Fruit fly (Drosophila melanogaster) whole organism, prepupa: ENCODE measurements around the gene CG42465.

ENCODE experiments used
- Blimp-1 ChIP-seq: fragments of 200-800 bp; sonication (Bioruptor generic); optimal IDR thresholded peaks from 3 replicates; lab custom pipeline; 2017; ENCODE audit warnings: missing biosample characterization, missing genetic modification characterization, mild to moderate bottlenecking, moderate library complexity, missing genetic modification reagents
- CG16779 ChIP-seq: fragments of 200-800 bp; sonication (Bioruptor generic); optimal IDR thresholded peaks from 3 replicates; lab custom pipeline; 2017; ENCODE audit warnings: missing biosample characterization, mild to moderate bottlenecking, missing genetic modification characterization
- CG32006 ChIP-seq: fragments of 200-800 bp; sonication (Bioruptor generic); optimal IDR thresholded peaks from 3 replicates; lab custom pipeline; 2017; ENCODE audit warnings: missing biosample characterization, mild to moderate bottlenecking, missing genetic modification characterization
- CG34406 ChIP-seq: fragments of 200-800 bp; sonication (Bioruptor generic); optimal IDR thresholded peaks from 3 replicates; lab custom pipeline; 2016; ENCODE audit warnings: missing biosample characterization, missing genetic modification characterization
- CG3919 ChIP-seq: fragments of 200-800 bp; sonication (Bioruptor generic); optimal IDR thresholded peaks from 3 replicates; lab custom pipeline; 2016; ENCODE audit warnings: missing biosample characterization, missing genetic modification characterization
- CG4318 ChIP-seq: fragments of 200-800 bp; sonication (Bioruptor generic); optimal IDR thresholded peaks from 3 replicates; lab custom pipeline; 2017; ENCODE audit warnings: missing biosample characterization, mild to moderate bottlenecking, missing genetic modification characterization
- CG6276 ChIP-seq: fragments of 200-800 bp; sonication (Bioruptor generic); optimal IDR thresholded peaks from 2 replicates; lab custom pipeline; 2017; ENCODE audit warnings: missing biosample characterization, mild to moderate bottlenecking, missing genetic modification characterization
- CG6792 ChIP-seq: fragments of 200-800 bp; sonication (Bioruptor generic); optimal IDR thresholded peaks from 3 replicates; lab custom pipeline; 2016; ENCODE audit warnings: missing biosample characterization, missing genetic modification characterization
- CG6808 ChIP-seq: fragments of 200-800 bp; sonication (Bioruptor generic); optimal IDR thresholded peaks from 3 replicates; lab custom pipeline; 2017; ENCODE audit warnings: missing biosample characterization, missing genetic modification characterization, mild to moderate bottlenecking, moderate library complexity, missing genetic modification reagents
- CG6854 ChIP-seq: fragments of 200-800 bp; sonication (Bioruptor generic); optimal IDR thresholded peaks from 2 replicates; lab custom pipeline; 2017; ENCODE audit warnings: missing biosample characterization, mild to moderate bottlenecking, missing genetic modification characterization
- CG7368 ChIP-seq: fragments of 200-800 bp; sonication (Bioruptor generic); optimal IDR thresholded peaks from 3 replicates; lab custom pipeline; 2016; ENCODE audit warnings: missing biosample characterization, missing genetic modification characterization
- CG8119 ChIP-seq: fragments of 200-800 bp; sonication (Bioruptor generic); IDR thresholded peaks from 3 replicates; pipeline ENCODE4 v1.3.6; 2022; ENCODE audit warnings: missing biosample characterization, missing genetic modification characterization
- CG8319 ChIP-seq: fragments of 200-800 bp; sonication (Bioruptor generic); optimal IDR thresholded peaks from 3 replicates; lab custom pipeline; 2016; ENCODE audit warnings: missing biosample characterization, missing genetic modification characterization
- CG8632 ChIP-seq: fragments of 200-800 bp; sonication (Bioruptor generic); optimal IDR thresholded peaks from 3 replicates; lab custom pipeline; 2016; ENCODE audit warnings: missing biosample characterization, missing genetic modification characterization
- CG9139 ChIP-seq: fragments of 200-800 bp; sonication (Bioruptor generic); optimal IDR thresholded peaks from 3 replicates; lab custom pipeline; 2017; ENCODE audit warnings: missing biosample characterization, mild to moderate bottlenecking, missing genetic modification characterization
- Eip78C ChIP-seq: fragments of 200-800 bp; sonication (Bioruptor generic); peaks from one replicate; lab custom pipeline; 2016; ENCODE audit warnings: missing biosample characterization, missing genetic modification characterization
- Eip93F ChIP-seq: fragments of 200-800 bp; sonication (Bioruptor generic); optimal IDR thresholded peaks from 2 replicates; lab custom pipeline; 2016; ENCODE audit warnings: missing biosample characterization, mild to moderate bottlenecking, missing genetic modification characterization
- Ets21C ChIP-seq: fragments of 200-800 bp; sonication (Bioruptor generic); optimal IDR thresholded peaks from 3 replicates; lab custom pipeline; 2016; ENCODE audit warnings: missing biosample characterization, missing genetic modification characterization
- Hr38 ChIP-seq: sonication (Bioruptor generic); optimal IDR thresholded peaks from 2 replicates; lab custom pipeline; 2016; ENCODE audit warnings: missing biosample characterization, missing genetic modification characterization
- Hr39 ChIP-seq: fragments of 200-800 bp; sonication (Bioruptor generic); optimal IDR thresholded peaks from 2 replicates; lab custom pipeline; 2016; ENCODE audit warnings: missing biosample characterization, missing genetic modification characterization
- Hr4 ChIP-seq: fragments of 200-800 bp; sonication (Bioruptor generic); optimal IDR thresholded peaks from 3 replicates; lab custom pipeline; 2016; ENCODE audit warnings: missing biosample characterization, missing genetic modification characterization
- Lpt ChIP-seq: fragments of 200-800 bp; sonication (Bioruptor generic); optimal IDR thresholded peaks from 3 replicates; lab custom pipeline; 2016; ENCODE audit warnings: missing biosample characterization, missing genetic modification characterization
- Met ChIP-seq: fragments of 200-800 bp; sonication (Bioruptor generic); optimal IDR thresholded peaks from 3 replicates; lab custom pipeline; 2016; ENCODE audit warnings: missing biosample characterization, missing genetic modification characterization
- OdsH ChIP-seq: fragments of 200-800 bp; sonication (Bioruptor generic); optimal IDR thresholded peaks from 3 replicates; lab custom pipeline; 2016; ENCODE audit warnings: missing biosample characterization, missing genetic modification characterization
- Smox ChIP-seq: fragments of 200-800 bp; sonication (Bioruptor generic); optimal IDR thresholded peaks from 3 replicates; lab custom pipeline; 2016; ENCODE audit warnings: missing biosample characterization, missing genetic modification characterization
- Sox102F ChIP-seq: fragments of 200-800 bp; sonication (Bioruptor generic); optimal IDR thresholded peaks from 2 replicates; lab custom pipeline; 2016; ENCODE audit warnings: missing biosample characterization, mild to moderate bottlenecking, missing genetic modification characterization
- Sox14 ChIP-seq: fragments of 200-800 bp; sonication (Bioruptor generic); optimal IDR thresholded peaks from 3 replicates; lab custom pipeline; 2016; ENCODE audit warnings: missing biosample characterization, missing genetic modification characterization
- Sox15 ChIP-seq: fragments of 200-800 bp; sonication (Bioruptor generic); optimal IDR thresholded peaks from 3 replicates; lab custom pipeline; 2016; ENCODE audit warnings: missing biosample characterization, missing genetic modification characterization
- achi ChIP-seq: fragments of 200-800 bp; sonication (Bioruptor generic); optimal IDR thresholded peaks from 3 replicates; lab custom pipeline; 2016; ENCODE audit warnings: missing biosample characterization, missing genetic modification characterization
- acj6 ChIP-seq: fragments of 200-800 bp; sonication (Bioruptor generic); optimal IDR thresholded peaks from 3 replicates; lab custom pipeline; 2016; ENCODE audit warnings: missing biosample characterization, missing genetic modification characterization
- dac ChIP-seq: fragments of 200-800 bp; sonication (Bioruptor generic); optimal IDR thresholded peaks from 2 replicates; lab custom pipeline; 2017; ENCODE audit warnings: missing biosample characterization, mild to moderate bottlenecking, missing genetic modification characterization
- eg ChIP-seq: fragments of 200-800 bp; sonication (Bioruptor generic); IDR thresholded peaks from 3 replicates; pipeline ENCODE4 v1.3.6; 2022; ENCODE audit warnings: missing biosample characterization, missing genetic modification characterization
- esn ChIP-seq: fragments of 200-800 bp; sonication (Bioruptor generic); optimal IDR thresholded peaks from 2 replicates; lab custom pipeline; 2016; ENCODE audit warnings: missing biosample characterization, mild to moderate bottlenecking, missing genetic modification characterization, moderate library complexity
- fd59A ChIP-seq: fragments of 200-800 bp; sonication (Bioruptor generic); optimal IDR thresholded peaks from 2 replicates; lab custom pipeline; 2017; ENCODE audit warnings: missing biosample characterization, mild to moderate bottlenecking, missing genetic modification characterization, missing genetic modification reagents
- fd85E ChIP-seq: fragments of 200-800 bp; sonication (Bioruptor generic); optimal IDR thresholded peaks from 3 replicates; lab custom pipeline; 2016; ENCODE audit warnings: missing biosample characterization, missing genetic modification characterization
- fkh ChIP-seq: fragments of 200-800 bp; sonication (Bioruptor generic); optimal IDR thresholded peaks from 3 replicates; lab custom pipeline; 2017; ENCODE audit warnings: missing biosample characterization, mild to moderate bottlenecking, missing genetic modification characterization, moderate library complexity
- lz ChIP-seq: fragments of 200-800 bp; sonication (Bioruptor generic); optimal IDR thresholded peaks from 3 replicates; lab custom pipeline; 2016; ENCODE audit warnings: missing biosample characterization, missing genetic modification characterization
- pdm3 ChIP-seq: fragments of 200-800 bp; sonication (Bioruptor generic); optimal IDR thresholded peaks from 3 replicates; lab custom pipeline; 2016; ENCODE audit warnings: missing biosample characterization, missing genetic modification characterization
- spab ChIP-seq: fragments of 200-800 bp; sonication (Bioruptor generic); optimal IDR thresholded peaks from 2 replicates; lab custom pipeline; 2017; ENCODE audit warnings: missing biosample characterization, mild to moderate bottlenecking, missing genetic modification characterization, missing genetic modification reagents
- ss ChIP-seq, 2 experiments: fragments of 200-800 bp; sonication (Bioruptor generic); optimal IDR thresholded peaks; 2 replicates in 1 of 2; 3 replicates in 1 of 2; lab custom pipeline; 2017 to 2018; ENCODE audit warnings: mild to moderate bottlenecking in 2 of 2, missing biosample characterization in 2 of 2, missing genetic modification characterization in 2 of 2, moderate library complexity in 1 of 2
- svp ChIP-seq: fragments of 200-800 bp; sonication (Bioruptor generic); peaks from one replicate; lab custom pipeline; 2016; ENCODE audit warnings: missing biosample characterization, missing genetic modification characterization
- topi ChIP-seq: fragments of 200-800 bp; sonication (Bioruptor generic); optimal IDR thresholded peaks from 3 replicates; lab custom pipeline; 2016; ENCODE audit warnings: missing biosample characterization, missing genetic modification characterization
- vri ChIP-seq: fragments of 200-800 bp; sonication (Bioruptor generic); optimal IDR thresholded peaks from 3 replicates; lab custom pipeline; 2016; ENCODE audit warnings: missing biosample characterization, mild to moderate bottlenecking, missing genetic modification characterization

CG42465 gene

DNA sequence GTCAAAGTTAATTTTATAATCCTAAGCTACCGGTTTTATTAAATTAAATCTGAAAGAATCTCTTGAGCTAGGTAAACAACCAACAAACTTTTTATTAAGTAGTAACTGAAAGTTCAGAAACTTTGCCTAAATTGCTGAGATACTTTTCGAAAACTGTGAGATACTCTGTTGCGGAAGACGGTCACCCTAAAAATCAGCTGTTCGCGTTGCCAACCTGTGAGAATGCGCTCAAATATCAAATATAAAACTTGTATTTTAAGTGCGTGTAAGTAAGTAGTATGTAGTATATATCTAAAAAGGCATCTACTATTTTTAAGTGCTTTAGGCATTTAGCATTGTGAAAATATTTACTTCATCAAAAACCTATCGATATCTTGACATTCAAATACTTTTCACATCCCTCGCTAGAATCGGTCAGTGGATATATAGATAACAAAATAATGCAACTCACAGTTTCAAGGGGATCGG lies 13.0 kb downstream of the CG42465 start, which contains the start of the genes CG31955 and CG2818 (continued):
- no peak for TF ChIP-seq CG8632 (GFP tag; lab: Kevin White, UChicago)
- TF ChIP-seq Lpt (GFP tag; lab: Kevin White, UChicago), result no peak
- TF ChIP-seq ss (GFP tag; optimal IDR thresholded peaks at IDR 0.05; lab: Kevin White, UChicago), result no peak
- peak; percentile 43 for TF ChIP-seq Met
- TF ChIP-seq vri, result no peak
- no peak for TF ChIP-seq CG7368 (GFP tag; lab: Kevin White, UChicago)
- no peak for TF ChIP-seq CG6808
- no peak for TF ChIP-seq eg (GFP tag; lab: Robert Waterston, UW)
- peak; percentile 25 for TF ChIP-seq Sox14
- no peak for TF ChIP-seq CG6792 (GFP tag; lab: Kevin White, UChicago)
- TF ChIP-seq fkh (GFP tag; lab: Kevin White, UChicago), result no peak
- no peak for TF ChIP-seq CG34406 (GFP tag; lab: Kevin White, UChicago)
- no peak for TF ChIP-seq Blimp-1 (GFP tag; lab: Kevin White, UChicago)
- no peak for TF ChIP-seq Ets21C (GFP tag; lab: Kevin White, UChicago)
- TF ChIP-seq spab, result no peak
- peak; percentile 11 for TF ChIP-seq lz
- peak; percentile 32 for TF ChIP-seq Smox
- no peak for TF ChIP-seq CG6854
- peak; percentile 41 for TF ChIP-seq Hr39 (GFP tag; lab: Kevin White, UChicago)
- no peak for TF ChIP-seq CG9139 (GFP tag; lab: Kevin White, UChicago)
- no peak for TF ChIP-seq Eip93F (GFP tag; lab: Kevin White, UChicago)
- TF ChIP-seq Hr4 (GFP tag; lab: Kevin White, UChicago), result peak; percentile 64
- peak; percentile 18 for TF ChIP-seq topi
- no peak for TF ChIP-seq fd59A (GFP tag; lab: Kevin White, UChicago)
- TF ChIP-seq esn (GFP tag; lab: Kevin White, UChicago), result peak; percentile 7
- no peak for TF ChIP-seq dac (GFP tag; lab: Kevin White, UChicago)
- peak; percentile 11 for TF ChIP-seq OdsH
- TF ChIP-seq fd85E (GFP tag; lab: Kevin White, UChicago), result no peak
- no peak for TF ChIP-seq CG16779 (tag; lab: Kevin White, UChicago)
- peak; percentile 40 for TF ChIP-seq pdm3 (GFP tag; lab: Kevin White, UChicago)
- no peak for TF ChIP-seq CG8319 (GFP tag; lab: Kevin White, UChicago)
- no peak for TF ChIP-seq CG32006 (GFP tag; lab: Kevin White, UChicago)
- no peak for TF ChIP-seq acj6
- peak; percentile 41 for TF ChIP-seq achi (GFP tag; lab: Kevin White, UChicago)
- no peak for TF ChIP-seq CG6276 (GFP tag; lab: Kevin White, UChicago)
- no peak for TF ChIP-seq Hr38 (GFP tag; lab: Kevin White, UChicago)
- no peak for TF ChIP-seq Sox102F (GFP tag; lab: Kevin White, UChicago)
- TF ChIP-seq CG4318 (GFP tag; lab: Kevin White, UChicago), result no peak
- no peak for TF ChIP-seq CG8119 (GFP tag; lab: Robert Waterston, UW)
- peak; percentile 74 for TF ChIP-seq svp
- no peak for TF ChIP-seq Sox15 (GFP tag; lab: Kevin White, UChicago)

DNA sequence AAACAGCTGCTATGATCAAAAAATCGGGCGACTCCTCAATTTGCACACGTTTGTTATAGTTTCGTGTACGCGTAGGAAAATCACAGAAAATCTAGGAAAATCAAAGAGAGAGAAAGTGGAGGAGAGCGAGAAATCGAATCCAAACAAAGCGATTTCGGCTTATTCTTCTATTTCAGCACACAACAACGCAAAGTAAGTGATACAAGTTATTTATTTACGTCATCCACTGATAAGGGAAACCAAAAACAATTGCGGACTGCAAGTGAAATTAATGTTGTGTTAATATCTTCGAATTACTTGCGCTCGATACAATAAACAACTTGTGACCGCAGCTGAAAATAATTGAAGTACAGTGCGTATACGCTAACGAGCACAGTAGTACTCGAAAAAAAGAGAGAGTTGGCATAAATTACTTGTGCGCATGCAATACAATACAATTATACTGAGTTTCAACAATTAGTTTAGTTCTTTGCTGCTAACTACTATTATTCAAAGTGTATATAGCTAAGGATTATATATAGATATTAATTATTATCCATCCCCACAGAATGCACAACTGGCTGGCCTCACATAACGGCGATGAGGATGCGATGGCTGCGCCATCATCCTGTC lies 13.7 kb downstream of the CG42465 start:
- TF ChIP-seq Sox15 (GFP tag; lab: Kevin White, UChicago) (no peak), Hr4 (GFP tag; lab: Kevin White, UChicago) (peak; percentile 4), Met (peak; percentile 5), vri (peak; percentile 33), CG3919 (GFP tag; lab: Kevin White, UChicago) (no peak), eg (GFP tag; lab: Robert Waterston, UW) (peak; percentile 44; the same call in 1 of the 3 replicates), svp (peak; percentile 9), Eip78C (peak; percentile 62), fkh (GFP tag; lab: Kevin White, UChicago) (peak; percentile 14)
